Fruit fly (Drosophila melanogaster) S2 (cell line): Measurements from ENCODE around the gene CG43400.

Experiments used
- CG8478 ChIP-seq: fragments of >200 bp; optimal IDR thresholded peaks from 2 replicates; lab custom pipeline; 2018
- CTCF ChIP-seq, 2 experiments: fragments of >200 bp; optimal IDR thresholded peaks; 2 replicates each; lab custom pipeline; 2018

- TF ChIP-seq CTCF (optimal IDR thresholded peaks at IDR 0.05; lab: Kevin White, UChicago) (peak in 1 of 2 experiments; percentile 64), CG8478 (lab: Kevin White, UChicago) (no peak)
These were observed 12.6 kb upstream of the CG43400 start for dm6 chr2L:8477971-8478370.
